Worm (Caenorhabditis elegans): ENCODE data around the gene F25H8.2.

ce11 chrIV:9977602-9978172, 45.7 kb downstream of the F25H8.2 start, which contains the start of gene dhp-2:
- TF ChIP-seq nhr-76 (tag; optimal IDR thresholded peaks at IDR 0.05): no peak
- no peak for TF ChIP-seq nhr-237 (tag; optimal IDR thresholded peaks at IDR 0.05)
